Worm (Caenorhabditis elegans) whole organism, young adult: ENCODE measurements around the gene stg-2.

Experiments
- B0019.2 ChIP-seq: fragments of 200-800 bp; sonication (Bioruptor generic); conservative IDR thresholded peaks from 2 replicates; pipeline ENCODE4 v1.3.6; 2022; ENCODE audit warnings: missing genetic modification reagents, missing genetic modification characterization, missing compliant biosample characterization
- B0035.1 ChIP-seq: sonication (generic microtip); optimal IDR thresholded peaks from 2 replicates; lab custom pipeline; 2016; ENCODE audit warnings: missing genetic modification characterization, mild to moderate bottlenecking, missing compliant biosample characterization, missing genotype, missing genetic modification reagents
- B0261.1 ChIP-seq: sonication (generic microtip); optimal IDR thresholded peaks from 2 replicates; lab custom pipeline; 2016; ENCODE audit warnings: mild to moderate bottlenecking, missing genetic modification characterization, moderate library complexity, missing compliant biosample characterization
- C06A6.2 ChIP-seq: fragments of 200-800 bp; sonication (Bioruptor generic); conservative IDR thresholded peaks from 2 replicates; pipeline ENCODE4 v1.3.6; 2022; ENCODE audit warnings: missing genetic modification characterization, missing compliant biosample characterization
- C17E4.6 ChIP-seq: fragments of 200-800 bp; sonication (Bioruptor generic); IDR thresholded peaks from 2 replicates; pipeline ENCODE4 v1.3.6; 2022; ENCODE audit warnings: missing genetic modification reagents, missing genetic modification characterization, missing compliant biosample characterization
- F10E7.11 ChIP-seq: sonication (generic microtip); optimal IDR thresholded peaks from 2 replicates; lab custom pipeline; 2017; ENCODE audit warnings: mild to moderate bottlenecking, missing genetic modification characterization, moderate library complexity, missing compliant biosample characterization
- F52B5.7 ChIP-seq: sonication (generic microtip); optimal IDR thresholded peaks from 2 replicates; lab custom pipeline; 2016; ENCODE audit warnings: mild to moderate bottlenecking, missing genetic modification characterization, missing compliant biosample characterization
- F57C9.4 ChIP-seq: sonication (generic microtip); optimal IDR thresholded peaks from 2 replicates; lab custom pipeline; 2017; ENCODE audit warnings: mild to moderate bottlenecking, missing genetic modification characterization, missing compliant biosample characterization
- T07F8.4 ChIP-seq: sonication (generic microtip); optimal IDR thresholded peaks from 2 replicates; lab custom pipeline; 2016; ENCODE audit warnings: mild to moderate bottlenecking, missing genetic modification characterization, moderate library complexity, missing compliant biosample characterization
- T26A5.8 ChIP-seq: sonication (generic microtip); optimal IDR thresholded peaks from 2 replicates; lab custom pipeline; 2016; ENCODE audit warnings: missing genetic modification characterization, missing compliant biosample characterization
- Y53F4B.3 ChIP-seq: fragments of 200-800 bp; sonication (Bioruptor generic); IDR thresholded peaks from 2 replicates; pipeline ENCODE4 v1.3.6; 2022; ENCODE audit warnings: missing genetic modification reagents, missing genetic modification characterization, missing compliant biosample characterization
- Y53G8AR.9 ChIP-seq: fragments of 200-800 bp; sonication (Bioruptor generic); conservative IDR thresholded peaks from 2 replicates; pipeline ENCODE4 v1.3.6; 2022; ENCODE audit warnings: missing genetic modification reagents, missing genetic modification characterization, missing compliant biosample characterization
- Y79H2A.3 ChIP-seq: fragments of 200-800 bp; sonication (Bioruptor generic); conservative IDR thresholded peaks from 2 replicates; pipeline ENCODE4 v1.3.6; 2022; ENCODE audit warnings: missing genetic modification reagents, missing genetic modification characterization, missing compliant biosample characterization
- ZK185.1 ChIP-seq: sonication (generic microtip); optimal IDR thresholded peaks from 2 replicates; lab custom pipeline; 2016; ENCODE audit warnings: mild to moderate bottlenecking, missing genetic modification characterization, missing compliant biosample characterization; ENCODE audit not compliant: poor library complexity, severe bottlenecking
- aptf-3 ChIP-seq: fragments of 200-800 bp; sonication (Bioruptor generic); IDR thresholded peaks from 2 replicates; pipeline ENCODE4 v1.3.6; 2022; ENCODE audit warnings: missing genetic modification characterization, missing compliant biosample characterization
- atf-7 ChIP-seq: sonication (generic microtip); optimal IDR thresholded peaks from 2 replicates; lab custom pipeline; 2017; ENCODE audit warnings: mild to moderate bottlenecking, missing genetic modification characterization, missing compliant biosample characterization
- attf-5 ChIP-seq: fragments of 200-800 bp; sonication (Bioruptor generic); optimal IDR thresholded peaks from 2 replicates; lab custom pipeline; 2018; ENCODE audit warnings: mild to moderate bottlenecking, missing genetic modification characterization, missing compliant biosample characterization
- attf-6 ChIP-seq: fragments of 200-800 bp; sonication (Bioruptor generic); IDR thresholded peaks from 2 replicates; pipeline ENCODE4 v1.3.6; 2022; ENCODE audit warnings: missing genetic modification reagents, missing genetic modification characterization, missing compliant biosample characterization
- bed-1 ChIP-seq: fragments of 200-800 bp; sonication (Bioruptor generic); IDR thresholded peaks from 2 replicates; pipeline ENCODE4 v1.3.6; 2022; ENCODE audit warnings: missing genetic modification reagents, missing genetic modification characterization, missing compliant biosample characterization
- bed-2 ChIP-seq: fragments of 200-800 bp; sonication (Bioruptor generic); IDR thresholded peaks from 2 replicates; pipeline ENCODE4 v1.3.6; 2022; ENCODE audit warnings: missing genetic modification reagents, missing genetic modification characterization, missing compliant biosample characterization
- chd-7 ChIP-seq: sonication (generic microtip); optimal IDR thresholded peaks from 2 replicates; lab custom pipeline; 2016; ENCODE audit warnings: mild to moderate bottlenecking, missing genetic modification characterization, moderate library complexity, missing compliant biosample characterization
- dpff-1 ChIP-seq: sonication (generic microtip); optimal IDR thresholded peaks from 2 replicates; lab custom pipeline; 2017; ENCODE audit warnings: mild to moderate bottlenecking, missing genetic modification characterization, missing compliant biosample characterization
- egl-44 ChIP-seq: fragments of 200-800 bp; sonication (Bioruptor generic); IDR thresholded peaks from 2 replicates; pipeline ENCODE4 v1.3.6; 2022; ENCODE audit warnings: missing genetic modification reagents, missing genetic modification characterization, missing compliant biosample characterization
- egrh-3 ChIP-seq: fragments of 200-800 bp; sonication (Bioruptor generic); IDR thresholded peaks from 2 replicates; pipeline ENCODE4 v1.3.6; 2022; ENCODE audit warnings: missing genetic modification reagents, missing genetic modification characterization, missing compliant biosample characterization
- ets-4 ChIP-seq: fragments of 200-800 bp; sonication (Bioruptor generic); optimal IDR thresholded peaks from 2 replicates; lab custom pipeline; 2018; ENCODE audit warnings: mild to moderate bottlenecking, missing genetic modification characterization, missing compliant biosample characterization
- gei-17 ChIP-seq: fragments of 200-800 bp; sonication (Bioruptor generic); optimal IDR thresholded peaks from 2 replicates; lab custom pipeline; 2018; ENCODE audit warnings: mild to moderate bottlenecking, missing genetic modification characterization, missing compliant biosample characterization
- hlh-12 ChIP-seq: sonication (generic microtip); optimal IDR thresholded peaks from 2 replicates; lab custom pipeline; 2016; ENCODE audit warnings: missing genetic modification characterization, missing compliant biosample characterization
- hlh-26 ChIP-seq: fragments of 200-800 bp; sonication (Bioruptor generic); conservative IDR thresholded peaks from 2 replicates; pipeline ENCODE4 v1.3.6; 2022; ENCODE audit warnings: missing genetic modification reagents, missing genetic modification characterization, missing compliant biosample characterization
- let-526 ChIP-seq: fragments of 200-800 bp; sonication (Bioruptor generic); IDR thresholded peaks from 2 replicates; pipeline ENCODE4 v1.3.6; 2022; ENCODE audit warnings: missing genetic modification reagents, missing genetic modification characterization, missing compliant biosample characterization
- let-607 ChIP-seq, 2 experiments: fragments of 200-800 bp in 1 of 2; sonication (Bioruptor generic) in 1 of 2; sonication (generic microtip) in 1 of 2; optimal IDR thresholded peaks; 2 replicates each; lab custom pipeline; 2016 to 2018; ENCODE audit warnings: mild to moderate bottlenecking in 2 of 2, missing compliant biosample characterization in 2 of 2, missing genetic modification characterization in 2 of 2, moderate library complexity in 2 of 2, missing genotype in 1 of 2
- lin-35 ChIP-seq, 3 experiments: fragments of 150-350 bp in 2 of 3; sonication (generic microtip) in 1 of 3; optimal IDR thresholded peaks; 2 replicates each; lab custom pipeline; 2014 to 2018; ENCODE audit warnings: missing biosample characterization in 3 of 3, missing genetic modification characterization in 3 of 3, missing genetic modification reagents in 3 of 3
- madf-10 ChIP-seq: sonication (generic microtip); optimal IDR thresholded peaks from 2 replicates; lab custom pipeline; 2016; ENCODE audit warnings: mild to moderate bottlenecking, missing genetic modification characterization, missing compliant biosample characterization
- madf-3 ChIP-seq: fragments of 200-800 bp; sonication (Bioruptor generic); IDR thresholded peaks from 2 replicates; pipeline ENCODE4 v1.3.6; 2022; ENCODE audit warnings: missing genetic modification reagents, missing genetic modification characterization, missing compliant biosample characterization
- mel-28 ChIP-seq: sonication (generic microtip); optimal IDR thresholded peaks from 2 replicates; lab custom pipeline; 2016; ENCODE audit warnings: borderline replicate concordance, mild to moderate bottlenecking, missing genetic modification characterization, missing compliant biosample characterization
- nhr-179 ChIP-seq: sonication (generic microtip); optimal IDR thresholded peaks from 2 replicates; lab custom pipeline; 2016; ENCODE audit warnings: mild to moderate bottlenecking, missing genetic modification characterization, missing compliant biosample characterization
- repo-1 ChIP-seq: sonication (generic microtip); optimal IDR thresholded peaks from 2 replicates; lab custom pipeline; 2017; ENCODE audit warnings: mild to moderate bottlenecking, missing genetic modification characterization, missing compliant biosample characterization
- sdz-38 ChIP-seq: sonication (generic microtip); optimal IDR thresholded peaks from 2 replicates; lab custom pipeline; 2016; ENCODE audit warnings: missing genotype, missing genetic modification characterization, missing compliant biosample characterization
- snpc-3.4 ChIP-seq: sonication (generic microtip); optimal IDR thresholded peaks from 2 replicates; lab custom pipeline; 2017; ENCODE audit warnings: missing genetic modification characterization, mild to moderate bottlenecking, missing compliant biosample characterization, antibody characterized with exemption, moderate library complexity, missing genotype, missing genetic modification reagents
- ztf-3 ChIP-seq: fragments of 200-800 bp; sonication (Bioruptor generic); optimal IDR thresholded peaks from 2 replicates; lab custom pipeline; 2018; ENCODE audit warnings: mild to moderate bottlenecking, missing genetic modification characterization, missing compliant biosample characterization

Gene stg-2

DNA sequence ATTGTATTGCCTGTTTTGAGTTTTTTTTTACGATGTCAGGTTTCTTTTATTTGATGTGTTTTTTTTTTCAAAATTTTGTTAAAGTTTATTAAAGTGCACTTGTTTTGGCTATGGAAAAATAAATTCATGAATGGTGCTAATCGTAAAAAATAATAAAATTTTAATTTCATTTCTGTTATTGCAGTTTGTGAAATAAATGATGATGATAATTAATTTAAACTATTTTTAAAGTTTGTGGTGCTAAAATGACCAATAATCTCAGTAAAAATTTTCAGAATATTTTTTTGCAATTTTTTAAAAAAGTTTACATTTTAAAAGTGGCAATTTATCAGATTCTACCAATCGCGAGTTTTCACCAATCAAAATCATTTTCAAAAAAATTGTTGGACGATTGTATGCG lies at the start of gene stg-2:
TSS of gene stg-2 (minus strand) at position 101 of the 400 bp plus-strand sequence.
- no peak for TF ChIP-seq T26A5.8 (tag; lab: Kevin White, UChicago)

DNA sequence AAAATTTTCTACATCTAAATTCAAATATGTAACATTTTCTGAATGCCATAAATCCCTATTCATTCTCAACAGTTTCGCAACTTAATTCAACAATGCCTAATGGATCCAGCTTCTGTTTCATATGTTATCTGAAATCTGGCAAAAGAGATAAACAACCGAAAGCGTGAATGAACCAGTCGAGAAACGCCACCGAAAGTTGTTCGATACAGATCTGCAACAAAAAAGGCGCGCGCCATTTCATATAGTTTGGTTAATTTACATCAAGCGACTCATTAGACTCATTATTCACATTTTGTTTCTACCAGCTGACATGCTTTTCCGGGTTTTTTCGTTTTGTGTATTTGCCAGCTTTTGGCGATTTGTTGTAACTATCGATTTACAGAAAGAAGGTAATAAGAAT lies 37.9 kb upstream of the stg-2 start, which contains the start of gene K09E2.1:
TSS of gene K09E2.1 (plus strand) at position 301 of the 400 bp plus-strand sequence.
- TF ChIP-seq attf-6 (GFP tag; lab: Robert Waterston, UW) (no peak), dpff-1 (tag; lab: Kevin White, UChicago) (no peak), atf-7 (no peak), gei-17 (GFP tag; lab: Kevin White, UChicago) (no peak), B0035.1 (tag; lab: Kevin White, UChicago) (no peak), bed-1 (GFP tag; lab: Robert Waterston, UW) (no peak), bed-2 (GFP tag; lab: Robert Waterston, UW) (no peak), lin-35 (GFP tag; optimal IDR thresholded peaks at IDR 0.05; lab: Kevin White, UChicago) (no peak), T26A5.8 (tag; lab: Kevin White, UChicago) (no peak), B0019.2 (GFP tag; lab: Robert Waterston, UW) (no peak), egl-44 (GFP tag; lab: Robert Waterston, UW) (no peak), attf-5 (GFP tag; lab: Kevin White, UChicago) (no peak), madf-3 (GFP tag; lab: Robert Waterston, UW) (no peak)

DNA sequence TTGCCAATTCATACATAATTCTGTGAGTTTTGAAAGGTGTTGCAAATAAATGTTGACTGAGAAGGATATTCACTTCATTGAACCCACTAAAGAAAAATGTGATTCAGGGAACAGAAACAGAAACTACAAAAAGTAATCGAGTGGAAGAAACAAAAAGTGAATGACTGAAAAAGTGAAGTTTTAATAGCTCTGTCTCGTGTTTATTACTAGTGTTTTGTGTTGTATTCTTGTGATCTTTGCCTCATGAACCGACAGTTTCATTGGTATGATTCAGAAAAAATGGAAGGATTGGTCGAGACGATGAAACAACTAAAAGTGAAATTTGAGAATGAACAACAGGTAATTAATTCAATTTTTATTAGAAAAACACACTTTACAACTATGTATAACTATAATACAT lies 34.2 kb upstream of the stg-2 start:
- TF ChIP-seq egrh-3 (no peak), repo-1 (tag; lab: Kevin White, UChicago) (no peak), C17E4.6 (GFP tag; lab: Robert Waterston, UW) (no peak), B0035.1 (tag; lab: Kevin White, UChicago) (no peak), aptf-3 (no peak), T26A5.8 (tag; lab: Kevin White, UChicago) (no peak), F52B5.7 (tag; lab: Kevin White, UChicago) (no peak), F10E7.11 (no peak), gei-17 (GFP tag; lab: Kevin White, UChicago) (no peak), madf-3 (GFP tag; lab: Robert Waterston, UW) (no peak), ztf-3 (GFP tag; lab: Kevin White, UChicago) (no peak), Y53F4B.3 (GFP tag; lab: Robert Waterston, UW) (no peak), B0019.2 (GFP tag; lab: Robert Waterston, UW) (no peak), Y53G8AR.9 (GFP tag; lab: Robert Waterston, UW) (no peak), B0261.1 (tag; lab: Kevin White, UChicago) (no peak), ets-4 (no peak)

DNA sequence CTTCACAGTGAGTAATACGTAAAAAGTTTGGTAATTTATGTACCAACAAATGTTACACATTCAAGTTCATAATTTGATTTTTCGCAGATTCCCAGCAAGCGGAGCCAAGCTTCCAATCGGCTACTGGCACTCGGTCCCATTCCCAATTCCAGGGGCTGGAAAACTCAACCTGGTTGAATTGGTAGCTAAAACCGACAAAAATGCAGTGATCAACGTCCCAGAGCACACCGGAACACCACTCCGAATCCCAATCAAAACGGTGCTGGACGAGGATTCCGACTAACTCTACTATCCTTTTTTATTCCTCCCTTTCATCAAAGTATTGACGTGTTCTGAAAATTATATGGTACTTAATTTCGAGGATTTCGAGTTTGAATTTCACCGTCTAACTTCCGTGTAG lies 33.6 kb upstream of the stg-2 start:
- TF ChIP-seq madf-10 (tag; lab: Kevin White, UChicago) = no peak
- TF ChIP-seq atf-7 = no peak
- TF ChIP-seq Y53F4B.3 (GFP tag; lab: Robert Waterston, UW) = no peak

DNA sequence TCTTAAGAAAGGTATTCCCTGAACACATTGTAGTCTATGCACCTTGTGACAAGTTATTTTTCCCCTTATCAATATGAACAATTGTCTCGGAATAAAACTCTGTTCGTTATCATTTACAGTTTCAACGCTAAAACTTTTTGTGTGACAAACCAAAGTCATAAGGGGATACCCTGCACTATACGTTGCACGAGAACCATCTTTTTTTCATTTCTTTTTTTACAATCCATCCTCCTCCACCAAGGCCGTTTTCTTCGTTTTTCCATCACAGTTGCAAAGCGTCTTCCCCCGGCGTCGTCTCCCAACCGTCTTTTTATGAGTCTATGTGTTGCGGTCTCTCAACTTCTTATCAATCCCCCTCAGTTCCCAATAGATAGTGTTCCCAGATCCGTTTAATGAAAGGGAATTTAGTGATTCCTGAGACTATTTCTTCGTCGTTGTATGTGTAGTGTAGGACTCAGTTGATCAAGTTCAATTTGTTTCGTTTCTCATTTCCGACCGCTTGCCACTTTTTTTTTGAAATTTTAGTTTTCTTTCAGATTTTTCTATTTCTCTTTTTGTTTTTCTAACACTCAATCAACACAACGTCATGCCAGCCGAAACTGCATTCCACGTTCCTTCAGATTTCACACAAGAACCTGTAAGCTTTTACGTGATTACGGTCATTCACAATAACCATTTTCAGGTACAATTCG lies 32.5 kb upstream of the stg-2 start:
- TF ChIP-seq nhr-179 (tag; lab: Kevin White, UChicago) = no peak
- peak; percentile 20 for TF ChIP-seq chd-7 (tag; lab: Kevin White, UChicago)
- no peak for TF ChIP-seq snpc-3.4 (tag; lab: Kevin White, UChicago)
- TF ChIP-seq ZK185.1 = no peak
- no peak for TF ChIP-seq C17E4.6 (GFP tag; lab: Robert Waterston, UW)
- TF ChIP-seq F10E7.11 = no peak
- no peak for TF ChIP-seq hlh-26
- TF ChIP-seq F57C9.4 (tag; lab: Kevin White, UChicago) = no peak
- TF ChIP-seq T07F8.4 = no peak
- 0 out of 2 replicates have a peak, but pooled peaks have one; percentile 53 for TF ChIP-seq let-526
- no peak for TF ChIP-seq hlh-12
- TF ChIP-seq sdz-38 (tag; lab: Kevin White, UChicago) = no peak
- TF ChIP-seq let-607 (tag; optimal IDR thresholded peaks at IDR 0.05; lab: Kevin White, UChicago) = no peak
- no peak for TF ChIP-seq C06A6.2 (GFP tag; lab: Robert Waterston, UW)
- no peak for TF ChIP-seq mel-28
- no peak for TF ChIP-seq madf-3 (GFP tag; lab: Robert Waterston, UW)
- no peak for TF ChIP-seq Y79H2A.3 (GFP tag; lab: Robert Waterston, UW)
